Fruit fly (Drosophila melanogaster): Measurements from ENCODE around the gene fng.

fng gene

dm6 chr3L:20923030-20923591 is 26.2 kb downstream of the fng start (continued):
- peak; percentile 23; the same call in 1 of the 2 replicates for TF ChIP-seq CG8765 (GFP tag; IDR thresholded peaks at IDR 0.05)
- peak; percentile 55 for TF ChIP-seq CG1603 (tag; optimal IDR thresholded peaks at IDR 0.05)
- no peak for TF ChIP-seq Hr39 (optimal IDR thresholded peaks at IDR 0.05)
- TF ChIP-seq Hmx (GFP tag; optimal IDR thresholded peaks at IDR 0.05) = no peak
- TF ChIP-seq D (optimal IDR thresholded peaks at IDR 0.05) = no peak
- peak; percentile 56 for TF ChIP-seq D (GFP tag; optimal IDR thresholded peaks at IDR 0.05)
- no peak for TF ChIP-seq tup (GFP tag; optimal IDR thresholded peaks at IDR 0.05)
- TF ChIP-seq en (GFP tag; optimal IDR thresholded peaks at IDR 0.05) = peak; percentile 5
- TF ChIP-seq Hr51 (GFP tag; optimal IDR thresholded peaks at IDR 0.05) = peak in 1 of 2 experiments; percentile 37
- TF ChIP-seq p53 (GFP tag; optimal IDR thresholded peaks at IDR 0.05) = no peak
- no peak for TF ChIP-seq CG9797 (GFP tag; optimal IDR thresholded peaks at IDR 0.05)
- no peak for TF ChIP-seq slp2 (GFP tag; optimal IDR thresholded peaks at IDR 0.05)
- no peak for TF ChIP-seq slou (GFP tag; optimal IDR thresholded peaks at IDR 0.05)
- TF ChIP-seq Bdp1 (GFP tag; optimal IDR thresholded peaks at IDR 0.05) = no peak
- peak; percentile 79 for TF ChIP-seq CG2712 (tag; optimal IDR thresholded peaks at IDR 0.05)
- TF ChIP-seq pb (GFP tag; optimal IDR thresholded peaks at IDR 0.05) = no peak
- TF ChIP-seq Ssrp (tag; optimal IDR thresholded peaks at IDR 0.05) = peak; percentile 67
- no peak for TF ChIP-seq CG14050 (GFP tag; IDR thresholded peaks at IDR 0.05)
- TF ChIP-seq fd64A (GFP tag; optimal IDR thresholded peaks at IDR 0.05) = no peak
- TF ChIP-seq CG32767 (GFP tag; IDR thresholded peaks at IDR 0.05) = 0 out of 2 replicates have a peak, but pooled peaks have one; percentile 24
- no peak for TF ChIP-seq ssp (GFP tag; IDR thresholded peaks at IDR 0.05)
- TF ChIP-seq CG17568 (GFP tag; optimal IDR thresholded peaks at IDR 0.05) = no peak
- TF ChIP-seq Vsx1 (GFP tag; optimal IDR thresholded peaks at IDR 0.05) = no peak
- TF ChIP-seq Atf-2 (GFP tag; optimal IDR thresholded peaks at IDR 0.05) = peak; percentile 23
- no peak for TF ChIP-seq CG18476 (GFP tag; optimal IDR thresholded peaks at IDR 0.05)
- no peak for TF ChIP-seq Eip74EF (GFP tag; optimal IDR thresholded peaks at IDR 0.05)
- TF ChIP-seq CG7271 (tag; optimal IDR thresholded peaks at IDR 0.05) = no peak
- TF ChIP-seq Spps (tag; optimal IDR thresholded peaks at IDR 0.05) = no peak
- TF ChIP-seq bbx (GFP tag; IDR thresholded peaks at IDR 0.05; ENCODE audit: partially characterized antibody) = no peak
- no peak for TF ChIP-seq onecut (GFP tag; IDR thresholded peaks at IDR 0.05)
- TF ChIP-seq ham (GFP tag; IDR thresholded peaks at IDR 0.05) = no peak
- TF ChIP-seq al (GFP tag; IDR thresholded peaks at IDR 0.05) = no peak
- no peak for TF ChIP-seq CG6175 (GFP tag; IDR thresholded peaks at IDR 0.05)
- TF ChIP-seq CG12236 (GFP tag; optimal IDR thresholded peaks at IDR 0.05) = peak; percentile 28
- TF ChIP-seq Med (GFP tag) = peak; percentile 77
- peak; percentile 46 for TF ChIP-seq CG16815 (GFP tag; optimal IDR thresholded peaks at IDR 0.05)
- no peak for TF ChIP-seq vfl (GFP tag; optimal IDR thresholded peaks at IDR 0.05)
- TF ChIP-seq Dref (GFP tag; IDR thresholded peaks at IDR 0.05) = no peak
- TF ChIP-seq Nf-YA (GFP tag; IDR thresholded peaks at IDR 0.05) = no peak
- TF ChIP-seq Dad (GFP tag; optimal IDR thresholded peaks at IDR 0.05) = peak; percentile 7
- no peak for TF ChIP-seq Mrtf (GFP tag; IDR thresholded peaks at IDR 0.05)
- no peak for TF ChIP-seq lbe (GFP tag; optimal IDR thresholded peaks at IDR 0.05)
- TF ChIP-seq dimm (GFP tag; IDR thresholded peaks at IDR 0.05) = 0 out of 2 replicates have a peak, but pooled peaks have one; percentile 7
- TF ChIP-seq CG2199 (GFP tag; IDR thresholded peaks at IDR 0.05) = 0 out of 3 replicates have a peak, but pooled peaks have one; percentile 62
- TF ChIP-seq CG4617 (GFP tag; optimal IDR thresholded peaks at IDR 0.05; ENCODE audit: borderline replicate concordance) = no peak
- peak; percentile 55 for TF ChIP-seq CG10209 (GFP tag; optimal IDR thresholded peaks at IDR 0.05)
- peak; percentile 20 for TF ChIP-seq ewg (GFP tag; optimal IDR thresholded peaks at IDR 0.05)
- TF ChIP-seq MESR4 (GFP tag; optimal IDR thresholded peaks at IDR 0.05) = no peak
- no peak for TF ChIP-seq Poxn (GFP tag; IDR thresholded peaks at IDR 0.05)
- TF ChIP-seq sna (GFP tag; IDR thresholded peaks at IDR 0.05; ENCODE audit: partially characterized antibody) = no peak
- TF ChIP-seq CG6854 (GFP tag; optimal IDR thresholded peaks at IDR 0.05) = no peak

Measured in whole organism, embryonic.